Worm (Caenorhabditis elegans): ENCODE measurements around the gene F10E9.11.
"Not testable (repeated sequence)": the region's sequence is repeated elsewhere in the genome, so short reads cannot be mapped to it uniquely, and the experiment has no call there.

ce11 chrIII:8339372-8339771 is 20.3 kb upstream of the F10E9.11 start, which contains the start of gene clc-28:
- TF ChIP-seq klf-2 (GFP tag; conservative IDR thresholded peaks at IDR 0.05); tab-1 (GFP tag; IDR thresholded peaks at IDR 0.05); flt-1 (GFP tag; IDR thresholded peaks at IDR 0.05): not testable (repeated sequence)

Data from whole organism, midembryonic.